Worm (Caenorhabditis elegans): ENCODE results near the gene F25B5.6.

The F25B5.6 gene

DNA sequence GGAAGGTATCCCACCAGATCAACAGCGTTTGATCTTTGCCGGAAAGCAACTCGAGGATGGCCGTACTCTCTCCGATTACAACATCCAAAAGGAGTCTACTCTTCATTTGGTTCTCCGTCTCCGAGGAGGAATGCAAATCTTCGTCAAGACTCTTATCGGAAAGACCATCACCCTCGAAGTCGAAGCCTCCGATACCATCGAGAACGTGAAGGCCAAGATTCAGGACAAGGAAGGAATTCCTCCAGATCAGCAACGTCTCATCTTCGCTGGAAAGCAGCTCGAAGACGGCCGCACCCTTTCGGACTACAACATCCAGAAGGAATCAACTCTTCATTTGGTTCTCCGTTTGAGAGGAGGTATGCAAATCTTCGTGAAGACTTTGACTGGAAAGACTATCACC lies 6.4 kb downstream of the F25B5.6 start (continued):
- TF ChIP-seq jun-1 (tag; optimal IDR thresholded peaks at IDR 0.05) (no peak), mxl-3 (GFP tag; optimal IDR thresholded peaks at IDR 0.05) (no peak), F10B5.3 (tag; optimal IDR thresholded peaks at IDR 0.05) (no peak), set-16 (GFP tag; IDR thresholded peaks at IDR 0.05) (0 out of 2 replicates have a peak, but pooled peaks have one; percentile 10), nhr-48 (tag; optimal IDR thresholded peaks at IDR 0.05) (no peak), zag-1 (tag; optimal IDR thresholded peaks at IDR 0.05) (no peak), snpc-1.2 (GFP tag; IDR thresholded peaks at IDR 0.05) (no peak), duxl-1 (tag; optimal IDR thresholded peaks at IDR 0.05; ENCODE audit: poor library complexity) (no peak), D1046.2 (GFP tag; IDR thresholded peaks at IDR 0.05) (no peak), F26F4.8 (GFP tag; conservative IDR thresholded peaks at IDR 0.05) (no peak), mes-2 (tag; optimal IDR thresholded peaks at IDR 0.05; ENCODE audit: poor library complexity, severe bottlenecking) (no peak), F44E2.7 (GFP tag; IDR thresholded peaks at IDR 0.05) (no peak)

ce11 chrIII:5940525-5940974 lies 8.0 kb downstream of the F25B5.6 start:
- no peak for TF ChIP-seq aly-2 (tag; optimal IDR thresholded peaks at IDR 0.05)
- TF ChIP-seq ctbp-1 (GFP tag; IDR thresholded peaks at IDR 0.05), result peak; percentile 71
- no peak for TF ChIP-seq Y5F2A.4 (GFP tag; optimal IDR thresholded peaks at IDR 0.05)
- TF ChIP-seq hlh-30 (tag; optimal IDR thresholded peaks at IDR 0.05; ENCODE audit: insufficient read depth), result peak; percentile 98
- TF ChIP-seq lin-15B (tag; optimal IDR thresholded peaks at IDR 0.05), result no peak
- no peak for TF ChIP-seq R02D3.7 (tag; optimal IDR thresholded peaks at IDR 0.05)
- TF ChIP-seq spr-1 (tag; optimal IDR thresholded peaks at IDR 0.05), result peak; percentile 40
- no peak for TF ChIP-seq nhr-102 (tag; optimal IDR thresholded peaks at IDR 0.05)
- TF ChIP-seq daf-8 (GFP tag; IDR thresholded peaks at IDR 0.05), result no peak
- no peak; the same call in 1 of the 2 replicates for TF ChIP-seq vab-7 (GFP tag; IDR thresholded peaks at IDR 0.05)
- no peak for TF ChIP-seq Y75B8A.6 (GFP tag; IDR thresholded peaks at IDR 0.05)
- no peak for TF ChIP-seq snpc-4 (tag; optimal IDR thresholded peaks at IDR 0.05)
- TF ChIP-seq nhr-48 (tag; optimal IDR thresholded peaks at IDR 0.05), result no peak
- TF ChIP-seq T20F7.1 (GFP tag; optimal IDR thresholded peaks at IDR 0.05), result peak; percentile 44
- TF ChIP-seq mxl-3 (GFP tag; optimal IDR thresholded peaks at IDR 0.05), result peak; percentile 90
- TF ChIP-seq F10B5.3 (tag; optimal IDR thresholded peaks at IDR 0.05), result no peak
- TF ChIP-seq zfp-2 (tag; optimal IDR thresholded peaks at IDR 0.05), result no peak
- 0 out of 2 replicates have a peak, but pooled peaks have one; percentile 46 for TF ChIP-seq T26A8.4 (GFP tag; IDR thresholded peaks at IDR 0.05)
- peak; percentile 30; the same call in 1 of the 2 replicates for TF ChIP-seq dmd-8 (GFP tag; IDR thresholded peaks at IDR 0.05)
- no peak for TF ChIP-seq nhr-10 (tag; optimal IDR thresholded peaks at IDR 0.05)
- TF ChIP-seq daf-12 (tag; optimal IDR thresholded peaks at IDR 0.05), result no peak
- no peak for TF ChIP-seq ztf-7 (tag; optimal IDR thresholded peaks at IDR 0.05)
- TF ChIP-seq nhr-237 (tag; optimal IDR thresholded peaks at IDR 0.05), result no peak
- peak; percentile 50 to 60 for TF ChIP-seq lsy-2 (tag; optimal IDR thresholded peaks at IDR 0.05)
- TF ChIP-seq tra-1 (GFP tag; IDR thresholded peaks at IDR 0.05), result peak; percentile 34; the same call in 1 of the 2 replicates
- TF ChIP-seq mxl-2 (GFP tag; conservative IDR thresholded peaks at IDR 0.05), result 0 out of 2 replicates have a peak, but pooled peaks have one; percentile 28
- no peak for TF ChIP-seq F26F4.8 (GFP tag; conservative IDR thresholded peaks at IDR 0.05)
- TF ChIP-seq Y105C5A.15 (GFP tag; IDR thresholded peaks at IDR 0.05), result no peak
- TF ChIP-seq mdl-1 (tag; optimal IDR thresholded peaks at IDR 0.05), result peak; percentile 96
- TF ChIP-seq lim-7 (GFP tag; IDR thresholded peaks at IDR 0.05), result peak; percentile 51; the same call in 1 of the 2 replicates
- peak; percentile 51; the same call in 1 of the 2 replicates for TF ChIP-seq pha-4 (GFP tag; IDR thresholded peaks at IDR 0.05)
- peak; percentile 69 for TF ChIP-seq pha-4 (tag; optimal IDR thresholded peaks at IDR 0.05)
- TF ChIP-seq zag-1 (tag; optimal IDR thresholded peaks at IDR 0.05), result no peak
- TF ChIP-seq hmg-1.1 (GFP tag; IDR thresholded peaks at IDR 0.05), result peak; percentile 72
- peak; percentile 92 for TF ChIP-seq hlh-11 (tag; optimal IDR thresholded peaks at IDR 0.05)
- peak; percentile 17; the same call in 1 of the 2 replicates for TF ChIP-seq ceh-20 (GFP tag; IDR thresholded peaks at IDR 0.05)
- peak; percentile 87 for TF ChIP-seq mep-1 (tag; optimal IDR thresholded peaks at IDR 0.05)
- peak; percentile 75 for TF ChIP-seq egl-43 (GFP tag; IDR thresholded peaks at IDR 0.05)
- peak; percentile 42 for TF ChIP-seq pqm-1 (tag; optimal IDR thresholded peaks at IDR 0.05)
- TF ChIP-seq nhr-28 (tag; optimal IDR thresholded peaks at IDR 0.05), result peak; percentile 67
- TF ChIP-seq ceh-44 (GFP tag; IDR thresholded peaks at IDR 0.05), result no peak
- TF ChIP-seq ztf-11 (tag; optimal IDR thresholded peaks at IDR 0.05), result no peak
